Worm (Caenorhabditis elegans) whole organism, mixed stage, embryonic: ENCODE results near the gene ZK1290.1.

Experiments used
- M03D4.4 ChIP-seq: sonication (generic microtip); optimal IDR thresholded peaks from 2 replicates; lab custom pipeline; 2017; ENCODE audit warnings: mild to moderate bottlenecking, missing genetic modification characterization, missing compliant biosample characterization
- bed-3 ChIP-seq: fragments of 200-800 bp; sonication (Bioruptor generic); optimal IDR thresholded peaks from 3 replicates; lab custom pipeline; 2018; ENCODE audit warnings: mild to moderate bottlenecking, missing genetic modification characterization, moderate library complexity, missing compliant biosample characterization
- blmp-1 ChIP-seq: fragments of 150-350 bp; optimal IDR thresholded peaks from 2 replicates; lab custom pipeline; 2014; ENCODE audit warnings: missing biosample characterization, missing genetic modification characterization
- ceh-39 ChIP-seq: fragments of 150-350 bp; optimal IDR thresholded peaks from 2 replicates; lab custom pipeline; 2014; ENCODE audit warnings: missing biosample characterization, missing genetic modification characterization
- ceh-43 ChIP-seq: fragments of 200-800 bp; sonication (Bioruptor generic); optimal IDR thresholded peaks from 2 replicates; lab custom pipeline; 2018; ENCODE audit warnings: mild to moderate bottlenecking, missing genetic modification characterization, moderate library complexity, missing compliant biosample characterization
- ceh-83 ChIP-seq: fragments of 200-800 bp; sonication (Bioruptor generic); optimal IDR thresholded peaks from 2 replicates; lab custom pipeline; 2018; ENCODE audit warnings: mild to moderate bottlenecking, missing genetic modification characterization, missing compliant biosample characterization
- ces-1 ChIP-seq: fragments of 150-350 bp; optimal IDR thresholded peaks from 2 replicates; lab custom pipeline; 2014; ENCODE audit warnings: missing biosample characterization, missing genetic modification reagents, missing genetic modification characterization
- cnd-1 ChIP-seq: fragments of 200-800 bp; sonication (Bioruptor generic); optimal IDR thresholded peaks from 2 replicates; lab custom pipeline; 2018; ENCODE audit warnings: mild to moderate bottlenecking, missing genetic modification characterization, missing compliant biosample characterization
- drap-1 ChIP-seq: fragments of 200-800 bp; sonication (Bioruptor generic); optimal IDR thresholded peaks from 3 replicates; lab custom pipeline; 2018; ENCODE audit warnings: mild to moderate bottlenecking, missing genetic modification characterization, missing compliant biosample characterization
- elt-1 ChIP-seq: sonication (generic microtip); optimal IDR thresholded peaks from 2 replicates; lab custom pipeline; 2017; ENCODE audit warnings: missing genetic modification characterization, mild to moderate bottlenecking, missing compliant biosample characterization, antibody characterized with exemption, moderate library complexity, borderline replicate concordance; ENCODE audit not compliant: insufficient read depth
- elt-3 ChIP-seq: fragments of 150-350 bp; optimal IDR thresholded peaks from 2 replicates; lab custom pipeline; 2014; ENCODE audit warnings: missing biosample characterization, missing genetic modification characterization
- flh-1 ChIP-seq: fragments of 200-800 bp; sonication (Bioruptor generic); optimal IDR thresholded peaks from 2 replicates; lab custom pipeline; 2018; ENCODE audit warnings: mild to moderate bottlenecking, missing genetic modification characterization, moderate library complexity, missing compliant biosample characterization
- hlh-1 ChIP-seq: fragments of 150-350 bp; optimal IDR thresholded peaks from 2 replicates; lab custom pipeline; 2014; ENCODE audit warnings: missing biosample characterization, missing genetic modification reagents, missing genetic modification characterization
- lin-13 ChIP-seq: fragments of 150-350 bp; optimal IDR thresholded peaks from 2 replicates; lab custom pipeline; 2014; ENCODE audit warnings: missing biosample characterization, missing genetic modification characterization
- lin-32 ChIP-seq: fragments of 200-800 bp; sonication (Bioruptor generic); optimal IDR thresholded peaks from 2 replicates; lab custom pipeline; 2018; ENCODE audit warnings: mild to moderate bottlenecking, missing genetic modification characterization, missing compliant biosample characterization
- lsy-2 ChIP-seq: fragments of 150-350 bp; optimal IDR thresholded peaks from 2 replicates; lab custom pipeline; 2014; ENCODE audit warnings: missing biosample characterization, missing genetic modification characterization
- mab-5 ChIP-seq: fragments of 150-350 bp; optimal IDR thresholded peaks from 2 replicates; lab custom pipeline; 2014; ENCODE audit warnings: missing biosample characterization, missing genetic modification characterization
- mep-1 ChIP-seq: fragments of 150-350 bp; optimal IDR thresholded peaks from 2 replicates; lab custom pipeline; 2017; ENCODE audit warnings: missing biosample characterization, missing genetic modification reagents, missing genetic modification characterization, inconsistent platforms
- mls-2 ChIP-seq: sonication (generic microtip); optimal IDR thresholded peaks from 2 replicates; lab custom pipeline; 2016; ENCODE audit warnings: mild to moderate bottlenecking, missing genetic modification characterization, moderate library complexity, missing compliant biosample characterization
- nhr-12 ChIP-seq: fragments of 150-350 bp; optimal IDR thresholded peaks from 2 replicates; lab custom pipeline; 2014; ENCODE audit warnings: missing biosample characterization, missing genetic modification characterization
- nhr-2 ChIP-seq: fragments of 150-350 bp; optimal IDR thresholded peaks from 2 replicates; lab custom pipeline; 2014; ENCODE audit warnings: missing biosample characterization, missing genetic modification characterization
- nhr-237 ChIP-seq: fragments of 150-350 bp; optimal IDR thresholded peaks from 2 replicates; lab custom pipeline; 2014; ENCODE audit warnings: missing biosample characterization, missing genetic modification characterization
- nhr-28 ChIP-seq: fragments of 150-350 bp; optimal IDR thresholded peaks from 2 replicates; lab custom pipeline; 2014; ENCODE audit warnings: missing biosample characterization, missing genetic modification characterization
- nhr-76 ChIP-seq: sonication (generic microtip); optimal IDR thresholded peaks from 2 replicates; lab custom pipeline; 2017; ENCODE audit warnings: missing biosample characterization, missing genetic modification characterization
- pha-4 ChIP-seq: fragments of 150-350 bp; optimal IDR thresholded peaks from 2 replicates; lab custom pipeline; 2018; ENCODE audit warnings: missing biosample characterization, missing genetic modification reagents, missing genetic modification characterization
- sem-2 ChIP-seq: fragments of 200-800 bp; sonication (Bioruptor generic); optimal IDR thresholded peaks from 2 replicates; lab custom pipeline; 2018; ENCODE audit warnings: mild to moderate bottlenecking, missing genetic modification characterization, missing compliant biosample characterization
- snpc-4 ChIP-seq: fragments of 150-350 bp; optimal IDR thresholded peaks from 2 replicates; lab custom pipeline; 2014; ENCODE audit warnings: missing biosample characterization, missing genetic modification characterization
- sptf-1 ChIP-seq: sonication (generic microtip); optimal IDR thresholded peaks from 2 replicates; lab custom pipeline; 2017; ENCODE audit warnings: mild to moderate bottlenecking, missing genetic modification characterization, moderate library complexity, missing compliant biosample characterization
- tbx-8 ChIP-seq: fragments of 200-800 bp; sonication (Bioruptor generic); optimal IDR thresholded peaks from 2 replicates; lab custom pipeline; 2018; ENCODE audit warnings: mild to moderate bottlenecking, missing genetic modification characterization, moderate library complexity, missing compliant biosample characterization
- unc-120 ChIP-seq: sonication (generic microtip); optimal IDR thresholded peaks from 2 replicates; lab custom pipeline; 2017; ENCODE audit warnings: missing genetic modification characterization, missing compliant biosample characterization; ENCODE audit not compliant: poor library complexity, severe bottlenecking
- unc-62 ChIP-seq: fragments of 150-350 bp; optimal IDR thresholded peaks from 2 replicates; lab custom pipeline; 2014; ENCODE audit warnings: missing biosample characterization, missing genetic modification reagents, missing genetic modification characterization
- zip-8 ChIP-seq: fragments of 150-350 bp; optimal IDR thresholded peaks from 2 replicates; lab custom pipeline; 2014; ENCODE audit warnings: missing biosample characterization, missing genetic modification characterization
- ztf-11 ChIP-seq: fragments of 150-350 bp; optimal IDR thresholded peaks from 2 replicates; lab custom pipeline; 2014; ENCODE audit warnings: missing biosample characterization, missing genetic modification characterization

The ZK1290.1 gene

DNA sequence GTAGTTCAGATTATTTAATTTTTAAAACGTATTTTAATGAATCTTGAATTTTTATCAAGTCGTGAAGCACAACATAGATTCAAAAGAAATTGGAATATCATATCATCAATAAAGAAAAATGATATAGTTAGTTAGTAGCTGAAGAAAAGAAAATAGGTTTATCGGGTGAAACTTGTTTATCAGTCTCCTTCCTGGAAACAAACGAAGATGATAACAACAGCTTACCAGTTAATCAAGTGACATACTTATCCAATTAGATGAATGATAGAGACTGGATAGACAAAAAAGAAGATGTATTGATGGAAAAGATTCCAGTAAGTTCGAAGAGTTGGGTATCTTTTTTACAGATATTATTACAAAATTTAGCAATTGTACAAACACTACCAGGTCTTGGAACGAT lies 18.6 kb upstream of the ZK1290.1 start:
- TF ChIP-seq zip-8 (tag; lab: Kevin White, UChicago) (no peak), elt-1 (tag; lab: Kevin White, UChicago) (no peak), hlh-1 (tag; lab: Kevin White, UChicago) (no peak), mep-1 (tag; lab: Kevin White, UChicago) (no peak), sptf-1 (no peak), nhr-28 (tag; lab: Kevin White, UChicago) (no peak), ceh-43 (GFP tag; lab: Kevin White, UChicago) (no peak), pha-4 (tag; lab: Kevin White, UChicago) (no peak), M03D4.4 (no peak)
- TF ChIP-seq, all 35 proteins: peak for 0

- TF ChIP-seq nhr-2 (tag; lab: Kevin White, UChicago): no peak
- TF ChIP-seq nhr-12: no peak
- no peak for TF ChIP-seq mep-1 (tag; lab: Kevin White, UChicago)
- no peak for TF ChIP-seq lin-13
- no peak for TF ChIP-seq blmp-1 (tag; lab: Kevin White, UChicago)
- TF ChIP-seq ztf-11 (tag; lab: Kevin White, UChicago): no peak
- no peak for TF ChIP-seq sem-2 (GFP tag; lab: Kevin White, UChicago)
- no peak for TF ChIP-seq flh-1 (GFP tag; lab: Kevin White, UChicago)
- no peak for TF ChIP-seq ceh-39 (tag; lab: Kevin White, UChicago)
- TF ChIP-seq drap-1 (GFP tag; lab: Kevin White, UChicago): no peak
- no peak for TF ChIP-seq snpc-4 (tag; lab: Kevin White, UChicago)
- TF ChIP-seq mab-5 (tag; lab: Kevin White, UChicago): no peak
- no peak for TF ChIP-seq M03D4.4
- TF ChIP-seq cnd-1 (tag; lab: Kevin White, UChicago): no peak
- no peak for TF ChIP-seq elt-3 (tag; lab: Kevin White, UChicago)
Observed at ce11 chrII:7543808-7544207, 17.8 kb upstream of the ZK1290.1 start, which contains the start of gene rol-8. Gene rol-8 (plus strand): TSS chrII:7544108.

DNA sequence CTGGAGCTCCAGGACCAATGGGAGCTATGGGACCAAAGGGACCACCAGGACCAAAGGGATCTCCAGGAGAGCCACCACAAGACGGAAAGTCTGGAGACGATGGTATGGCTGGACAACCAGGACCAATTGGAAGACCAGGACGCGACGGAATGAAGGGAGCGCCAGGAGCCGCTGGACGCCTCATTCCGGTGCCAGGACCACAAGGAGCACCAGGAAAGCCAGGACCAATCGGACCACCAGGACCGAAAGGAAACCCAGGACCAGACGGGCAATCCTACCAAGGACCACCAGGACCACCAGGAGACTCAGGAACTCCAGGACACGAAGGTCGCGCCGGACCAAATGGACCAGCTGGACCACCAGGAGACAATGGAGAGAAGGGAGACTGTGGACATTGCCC lies 16.8 kb upstream of the ZK1290.1 start:
- no peak for TF ChIP-seq ces-1
- TF ChIP-seq nhr-2 (tag; lab: Kevin White, UChicago): no peak
- TF ChIP-seq ceh-39 (tag; lab: Kevin White, UChicago): no peak
- TF ChIP-seq mls-2: no peak
- TF ChIP-seq M03D4.4: no peak
- no peak for TF ChIP-seq blmp-1 (tag; lab: Kevin White, UChicago)
- no peak for TF ChIP-seq drap-1 (GFP tag; lab: Kevin White, UChicago)
- TF ChIP-seq pha-4 (tag; lab: Kevin White, UChicago): no peak
- TF ChIP-seq nhr-76: no peak
- no peak for TF ChIP-seq lin-32 (GFP tag; lab: Kevin White, UChicago)
- TF ChIP-seq bed-3 (GFP tag; lab: Kevin White, UChicago): no peak
- no peak for TF ChIP-seq ztf-11 (tag; lab: Kevin White, UChicago)
- TF ChIP-seq mab-5 (tag; lab: Kevin White, UChicago): no peak
- no peak for TF ChIP-seq flh-1 (GFP tag; lab: Kevin White, UChicago)
- TF ChIP-seq ceh-83 (GFP tag; lab: Kevin White, UChicago): no peak

ce11 chrII:7545364-7545763 lies 16.2 kb upstream of the ZK1290.1 start:
- TF ChIP-seq lin-13: no peak
- no peak for TF ChIP-seq M03D4.4
- no peak for TF ChIP-seq mab-5 (tag; lab: Kevin White, UChicago)
- TF ChIP-seq nhr-76: no peak
- no peak for TF ChIP-seq elt-3 (tag; lab: Kevin White, UChicago)
- TF ChIP-seq ceh-43 (GFP tag; lab: Kevin White, UChicago): no peak
- no peak for TF ChIP-seq ceh-39 (tag; lab: Kevin White, UChicago)
- no peak for TF ChIP-seq nhr-28 (tag; lab: Kevin White, UChicago)
- no peak for TF ChIP-seq flh-1 (GFP tag; lab: Kevin White, UChicago)
- TF ChIP-seq lsy-2 (tag; lab: Kevin White, UChicago): no peak
- no peak for TF ChIP-seq nhr-237 (tag; lab: Kevin White, UChicago)
- no peak for TF ChIP-seq unc-62
- no peak for TF ChIP-seq tbx-8 (GFP tag; lab: Kevin White, UChicago)

DNA sequence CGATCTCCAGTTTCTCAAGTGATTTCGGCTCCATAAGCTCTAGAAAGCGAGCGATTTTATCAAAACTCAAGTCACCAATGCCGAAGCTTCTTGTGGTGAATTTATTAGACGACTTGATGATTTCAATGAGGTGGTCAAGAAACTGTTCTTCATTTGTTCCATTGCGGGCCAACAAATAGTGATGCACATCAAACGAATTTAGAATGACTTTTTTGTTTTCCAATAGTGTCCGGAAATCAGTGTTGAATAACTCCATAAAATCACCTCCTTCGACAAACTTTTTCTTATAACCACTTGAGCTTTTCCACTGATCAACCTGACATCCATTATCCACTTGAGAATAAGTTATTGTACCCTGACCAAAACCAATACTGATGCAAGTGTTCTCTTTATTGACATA lies 14.3 kb upstream of the ZK1290.1 start:
- no peak for TF ChIP-seq hlh-1 (tag; lab: Kevin White, UChicago)
- TF ChIP-seq ceh-39 (tag; lab: Kevin White, UChicago): no peak
- no peak for TF ChIP-seq ces-1
- TF ChIP-seq unc-120 (tag; lab: Kevin White, UChicago): no peak
- TF ChIP-seq mep-1 (tag; lab: Kevin White, UChicago): no peak
- no peak for TF ChIP-seq sptf-1
- no peak for TF ChIP-seq zip-8 (tag; lab: Kevin White, UChicago)
- TF ChIP-seq ceh-43 (GFP tag; lab: Kevin White, UChicago): no peak
- no peak for TF ChIP-seq lsy-2 (tag; lab: Kevin White, UChicago)
- no peak for TF ChIP-seq ceh-83 (GFP tag; lab: Kevin White, UChicago)
- TF ChIP-seq nhr-12: no peak
- TF ChIP-seq, all 35 proteins: peak for 0
